Fruit fly (Drosophila melanogaster) whole organism, wandering third instar larva: ENCODE results near the gene CG12057.

Experiments
- Dfd ChIP-seq: fragments of >200 bp; optimal IDR thresholded peaks from 2 replicates; lab custom pipeline; 2017; ENCODE audit warnings: missing biosample characterization, missing genetic modification characterization
- N ChIP-seq: fragments of >200 bp; optimal IDR thresholded peaks from 2 replicates; lab custom pipeline; 2018; ENCODE audit warnings: missing biosample characterization, missing external identifiers, missing genetic modification characterization
- Sp1 ChIP-seq: fragments of 200-800 bp; sonication (Bioruptor generic); optimal IDR thresholded peaks from 3 replicates; lab custom pipeline; 2019; ENCODE audit warnings: missing biosample characterization, mild to moderate bottlenecking, missing genetic modification characterization, moderate library complexity
- br ChIP-seq: fragments of 200-800 bp; sonication (Bioruptor generic); optimal IDR thresholded peaks from 2 replicates; lab custom pipeline; 2016; ENCODE audit warnings: missing biosample characterization, missing genetic modification characterization
- dmrt93B ChIP-seq: fragments of 200-800 bp; sonication (Bioruptor generic); optimal IDR thresholded peaks from 2 replicates; lab custom pipeline; 2018; ENCODE audit warnings: missing biosample characterization, mild to moderate bottlenecking, missing genetic modification characterization
- jim ChIP-seq: fragments of 175-275, 200-325 bp; sonication (Bioruptor generic); optimal IDR thresholded peaks from 2 replicates; lab custom pipeline; 2016; ENCODE audit warnings: missing biosample characterization, mild to moderate bottlenecking, missing genetic modification characterization
- pan ChIP-seq: fragments of >200 bp; optimal IDR thresholded peaks from 2 replicates; lab custom pipeline; 2017
- rgr ChIP-seq: fragments of 200-800 bp; sonication (Bioruptor generic); optimal IDR thresholded peaks from 3 replicates; lab custom pipeline; 2016; ENCODE audit warnings: missing biosample characterization, mild to moderate bottlenecking, missing genetic modification characterization

dm6 chrX:9155715-9156387, 35.6 kb upstream of the CG12057 start:
- TF ChIP-seq rgr (GFP tag; lab: Kevin White, UChicago) (no peak), N (GFP tag; lab: Kevin White, UChicago) (no peak), dmrt93B (GFP tag; lab: Kevin White, UChicago) (no peak), jim (no peak), pan (lab: Kevin White, UChicago) (no peak), br (GFP tag; lab: Kevin White, UChicago) (peak; percentile 17), Dfd (no peak), Sp1 (GFP tag; lab: Kevin White, UChicago) (peak; percentile 32)
